Worm (Caenorhabditis elegans): ENCODE data around the gene F37A8.5.

DNA sequence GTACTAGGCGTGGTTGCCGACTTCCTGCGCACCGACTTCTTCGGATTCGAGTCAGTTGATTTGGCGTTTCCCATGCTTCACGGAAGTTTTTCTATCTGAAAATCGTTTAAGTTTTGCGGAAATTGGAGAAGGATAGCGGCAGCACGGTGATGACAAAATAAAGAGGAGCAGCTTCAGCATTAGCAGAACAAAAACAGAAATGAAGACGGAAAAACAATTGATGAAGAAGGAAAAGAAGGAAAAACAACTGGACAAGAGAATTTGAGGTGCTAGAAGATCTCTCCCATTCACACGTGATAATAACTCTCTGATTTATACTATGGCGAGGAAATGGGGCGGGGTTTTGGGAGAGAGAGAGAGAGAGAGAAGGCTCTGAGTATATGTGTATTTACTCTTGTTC lies 35.7 kb downstream of the F37A8.5 start, which contains the start of gene glb-11:
- TF ChIP-seq him-1 (tag; optimal IDR thresholded peaks at IDR 0.05) (no peak), W03F9.2 (tag; optimal IDR thresholded peaks at IDR 0.05) (no peak), dao-5 (tag; optimal IDR thresholded peaks at IDR 0.05) (no peak)
